Worm (Caenorhabditis elegans) whole organism, L3 larva: ENCODE results near the gene Y43F8B.12.

Experiments used
- aly-2 ChIP-seq: fragments of 150-350 bp; optimal IDR thresholded peaks from 2 replicates; lab custom pipeline; 2014; ENCODE audit warnings: missing biosample characterization, missing genetic modification characterization
- egl-27 ChIP-seq: sonication (generic microtip); optimal IDR thresholded peaks from 4 replicates; lab custom pipeline; 2017; ENCODE audit warnings: missing biosample characterization, missing genetic modification reagents, missing genetic modification characterization
- elt-2 ChIP-seq: sonication (generic microtip); optimal IDR thresholded peaks from 2 replicates; lab custom pipeline; 2016; ENCODE audit warnings: missing genetic modification reagents, mild to moderate bottlenecking, missing genetic modification characterization, missing compliant biosample characterization
- lin-15B ChIP-seq: fragments of 150-350 bp; optimal IDR thresholded peaks from 2 replicates; lab custom pipeline; 2014; ENCODE audit warnings: missing biosample characterization, missing genetic modification characterization
- lin-39 ChIP-seq: fragments of 150-350 bp; optimal IDR thresholded peaks from 2 replicates; lab custom pipeline; 2018; ENCODE audit warnings: missing biosample characterization, missing genetic modification reagents, missing genetic modification characterization
- nfya-1 ChIP-seq: sonication (generic microtip); optimal IDR thresholded peaks from 2 replicates; lab custom pipeline; 2017; ENCODE audit warnings: missing genetic modification characterization, mild to moderate bottlenecking, missing compliant biosample characterization, antibody characterized with exemption, moderate library complexity; ENCODE audit not compliant: insufficient read depth
- nhr-23 ChIP-seq: fragments of 150-350 bp; optimal IDR thresholded peaks from 2 replicates; lab custom pipeline; 2014; ENCODE audit warnings: missing biosample characterization, missing genetic modification reagents, missing genetic modification characterization
- nhr-237 ChIP-seq: fragments of 150-350 bp; optimal IDR thresholded peaks from 2 replicates; lab custom pipeline; 2014; ENCODE audit warnings: missing biosample characterization, missing genetic modification characterization
- nhr-28 ChIP-seq: fragments of 150-350 bp; optimal IDR thresholded peaks from 2 replicates; lab custom pipeline; 2014; ENCODE audit warnings: missing biosample characterization, missing genetic modification characterization
- pqm-1 ChIP-seq: fragments of 150-350 bp; optimal IDR thresholded peaks from 2 replicates; lab custom pipeline; 2017; ENCODE audit warnings: missing biosample characterization, missing genetic modification characterization, inconsistent platforms
- sea-2 ChIP-seq: fragments of 150-350 bp; sonication (generic microtip); optimal IDR thresholded peaks from 4 replicates; lab custom pipeline; 2014; ENCODE audit warnings: missing biosample characterization, missing genetic modification reagents, missing genetic modification characterization
- snpc-4 ChIP-seq: fragments of 150-350 bp; optimal IDR thresholded peaks from 2 replicates; lab custom pipeline; 2014; ENCODE audit warnings: missing biosample characterization, missing genetic modification characterization
- tbx-2 ChIP-seq: sonication (generic microtip); optimal IDR thresholded peaks from 2 replicates; lab custom pipeline; 2016; ENCODE audit warnings: mild to moderate bottlenecking, missing genetic modification characterization, missing compliant biosample characterization

ce11 chrV:19495587-19495986, 27.4 kb downstream of the Y43F8B.12 start, which contains the start of gene scl-21:
- TF ChIP-seq lin-15B (tag; lab: Kevin White, UChicago) (no peak), lin-39 (tag; lab: Kevin White, UChicago) (no peak), nhr-237 (tag; lab: Kevin White, UChicago) (no peak), aly-2 (tag; lab: Kevin White, UChicago) (no peak), nhr-28 (tag; lab: Kevin White, UChicago) (no peak), tbx-2 (no peak), egl-27 (tag; lab: Kevin White, UChicago) (no peak), sea-2 (GFP tag; lab: Kevin White, UChicago) (no peak), nhr-23 (tag; lab: Kevin White, UChicago) (no peak), pqm-1 (tag; lab: Kevin White, UChicago) (no peak), nfya-1 (tag; lab: Kevin White, UChicago) (no peak), elt-2 (no peak), snpc-4 (tag; lab: Kevin White, UChicago) (no peak)
